Fruit fly (Drosophila melanogaster): ENCODE data around the gene CG34133.
A peak's percentile ranks its signal among the peaks of the same experiment; 100 is the strongest.

CG34133 gene

dm6 chr3R:29830925-29831324, 38.2 kb upstream of the CG34133 start (continued):
- TF ChIP-seq Dbx (GFP tag; IDR thresholded peaks at IDR 0.05) (no peak), CG6854 (GFP tag; optimal IDR thresholded peaks at IDR 0.05) (peak; percentile 2), kah (GFP tag; optimal IDR thresholded peaks at IDR 0.05) (peak; percentile 21), kni (GFP tag; optimal IDR thresholded peaks at IDR 0.05) (peak; percentile 82), Lhr (GFP tag; optimal IDR thresholded peaks at IDR 0.05) (no peak), CG7271 (tag; optimal IDR thresholded peaks at IDR 0.05) (peak; percentile 85), CG8359 (GFP tag; optimal IDR thresholded peaks at IDR 0.05; ENCODE audit: borderline replicate concordance) (peak; percentile 66), al (GFP tag; IDR thresholded peaks at IDR 0.05) (no peak), otp (GFP tag; IDR thresholded peaks at IDR 0.05) (0 out of 3 replicates have a peak, but pooled peaks have one; percentile 35), gcm (GFP tag; optimal IDR thresholded peaks at IDR 0.05) (peak; percentile 13), Optix (GFP tag; IDR thresholded peaks at IDR 0.05) (no peak), repo (GFP tag; optimal IDR thresholded peaks at IDR 0.05) (no peak), Side (GFP tag; optimal IDR thresholded peaks at IDR 0.05) (peak; percentile 16), bigmax (GFP tag; optimal IDR thresholded peaks at IDR 0.05) (peak; percentile 31), CG5953 (GFP tag; IDR thresholded peaks at IDR 0.05) (no peak), Kr (GFP tag; optimal IDR thresholded peaks at IDR 0.05) (peak; percentile 88), Spps (tag; optimal IDR thresholded peaks at IDR 0.05) (peak; percentile 63), CG7987 (GFP tag; optimal IDR thresholded peaks at IDR 0.05) (peak; percentile 79), fd102C (GFP tag; optimal IDR thresholded peaks at IDR 0.05) (peak; percentile 94), CG18619 (GFP tag; optimal IDR thresholded peaks at IDR 0.05) (no peak), jigr1 (GFP tag; IDR thresholded peaks at IDR 0.05) (no peak), wek (GFP tag; optimal IDR thresholded peaks at IDR 0.05) (peak; percentile 45), CG3407 (GFP tag; optimal IDR thresholded peaks at IDR 0.05) (peak; percentile 17)

dm6 chr3R:29834759-29835709, 34.1 kb upstream of the CG34133 start, which contains the start of gene Atg16:
Gene Atg16 (minus strand): TSS chr3R:29835101.
- TF ChIP-seq run (tag; optimal IDR thresholded peaks at IDR 0.05): no peak
- no peak for TF ChIP-seq CG2199 (GFP tag; IDR thresholded peaks at IDR 0.05)
- TF ChIP-seq prd (optimal IDR thresholded peaks at IDR 0.05): no peak
- TF ChIP-seq prd (GFP tag; IDR thresholded peaks at IDR 0.05): no peak
- no peak for TF ChIP-seq CG32532 (GFP tag; IDR thresholded peaks at IDR 0.05)
- no peak for TF ChIP-seq sr (GFP tag; IDR thresholded peaks at IDR 0.05)
- no peak for TF ChIP-seq CG11723 (GFP tag; optimal IDR thresholded peaks at IDR 0.05)
- TF ChIP-seq CG6813 (GFP tag; optimal IDR thresholded peaks at IDR 0.05): no peak
- no peak for TF ChIP-seq CG10366 (GFP tag; IDR thresholded peaks at IDR 0.05)
- peak; percentile 93 for TF ChIP-seq inv (GFP tag; IDR thresholded peaks at IDR 0.05; ENCODE audit: partially characterized antibody)
- TF ChIP-seq mld (GFP tag; IDR thresholded peaks at IDR 0.05; ENCODE audit: partially characterized antibody): peak; percentile 93
- no peak for TF ChIP-seq nerfin-1 (tag; optimal IDR thresholded peaks at IDR 0.05)
- peak; percentile 90 for TF ChIP-seq Myb (GFP tag; optimal IDR thresholded peaks at IDR 0.05)
- TF ChIP-seq Ets65A (GFP tag): peak; percentile 68
- no peak for TF ChIP-seq repo (GFP tag; optimal IDR thresholded peaks at IDR 0.05)
- no peak for TF ChIP-seq cad (GFP tag; optimal IDR thresholded peaks at IDR 0.05)
- TF ChIP-seq Trl (optimal IDR thresholded peaks at IDR 0.05): no peak
- TF ChIP-seq Trl (GFP tag; optimal IDR thresholded peaks at IDR 0.05): no peak
- no peak for TF ChIP-seq fu2 (GFP tag; optimal IDR thresholded peaks at IDR 0.05)
- no peak for TF ChIP-seq CG11085 (GFP tag; IDR thresholded peaks at IDR 0.05)
- no peak for TF ChIP-seq CG3407 (GFP tag; optimal IDR thresholded peaks at IDR 0.05)
- TF ChIP-seq danr (GFP tag; IDR thresholded peaks at IDR 0.05): no peak
- peak; percentile 86 for TF ChIP-seq CG42726 (GFP tag; IDR thresholded peaks at IDR 0.05; ENCODE audit: partially characterized antibody)
- no peak for TF ChIP-seq CG12769 (tag; optimal IDR thresholded peaks at IDR 0.05)
- no peak for TF ChIP-seq ttk (GFP tag; IDR thresholded peaks at IDR 0.05)
- TF ChIP-seq CG14965 (GFP tag; optimal IDR thresholded peaks at IDR 0.05; ENCODE audit: borderline replicate concordance): no peak
- TF ChIP-seq lbe (GFP tag; optimal IDR thresholded peaks at IDR 0.05): peak; percentile 50
- no peak for TF ChIP-seq sqz (GFP tag; optimal IDR thresholded peaks at IDR 0.05)
